Worm (Caenorhabditis elegans) whole organism, dauer: ENCODE measurements around the gene K01D12.9.

Experiments used
- unc-62 ChIP-seq: sonication (generic microtip); optimal IDR thresholded peaks from 2 replicates; lab custom pipeline; 2017; ENCODE audit warnings: missing biosample characterization, missing genetic modification reagents, missing genetic modification characterization

Gene K01D12.9

ce11 chrV:12404544-12404943 is at the start of gene K01D12.9:
Gene K01D12.9 (minus strand): TSS chrV:12404644.
- no peak for TF ChIP-seq unc-62

- no peak for TF ChIP-seq unc-62
Measured at ce11 chrV:12450441-12450840, 46.0 kb upstream of the K01D12.9 start, which contains the start of gene F28C1.1. Gene F28C1.1 (plus strand): TSS chrV:12450805.

- no peak for TF ChIP-seq unc-62
Measured at ce11 chrV:12449902-12450301, 45.5 kb upstream of the K01D12.9 start, which contains the start of gene C54D10.10. Gene C54D10.10 (minus strand): TSS chrV:12450002.

- TF ChIP-seq unc-62 = no peak
Measured at ce11 chrV:12446895-12447294, 42.5 kb upstream of the K01D12.9 start, which contains the start of the genes pals-38 and C54D10.9. Gene pals-38 (minus strand): TSS chrV:12446995. Gene C54D10.9 (plus strand): TSS chrV:12447153.

ce11 chrV:12443754-12444153 is 39.3 kb upstream of the K01D12.9 start, which contains the start of gene pals-39:
Gene pals-39 (minus strand): TSS chrV:12443854.
- TF ChIP-seq unc-62 = no peak

- no peak for TF ChIP-seq unc-62
Measured at ce11 chrV:12441420-12441819, 37.0 kb upstream of the K01D12.9 start, which contains the start of gene pals-37. Gene pals-37 (minus strand): TSS chrV:12441520.

ce11 chrV:12433717-12434116 is 29.3 kb upstream of the K01D12.9 start, which contains the start of gene srh-25:
Gene srh-25 (minus strand): TSS chrV:12433817.
- TF ChIP-seq unc-62 = no peak

ce11 chrV:12433105-12433504 is 28.7 kb upstream of the K01D12.9 start:
- TF ChIP-seq unc-62 = no peak

- TF ChIP-seq unc-62 = no peak
Measured at ce11 chrV:12432111-12432510, 27.7 kb upstream of the K01D12.9 start, which contains the start of gene C54D10.13. Gene C54D10.13 (minus strand): TSS chrV:12432289.

ce11 chrV:12429039-12429438 is 24.6 kb upstream of the K01D12.9 start, which contains the start of gene C54D10.5:
Gene C54D10.5 (plus strand): TSS chrV:12429339.
- no peak for TF ChIP-seq unc-62

- no peak for TF ChIP-seq unc-62
Measured at ce11 chrV:12427826-12428225, 23.4 kb upstream of the K01D12.9 start.

ce11 chrV:12421360-12421759 is 16.9 kb upstream of the K01D12.9 start:
- TF ChIP-seq unc-62 = no peak

- no peak for TF ChIP-seq unc-62
Measured at ce11 chrV:12420843-12421242, 16.4 kb upstream of the K01D12.9 start, which contains the start of gene C54D10.4. Gene C54D10.4 (minus strand): TSS chrV:12420943.

- no peak for TF ChIP-seq unc-62
Measured at ce11 chrV:12418292-12418691, 13.8 kb upstream of the K01D12.9 start, which contains the start of gene C54D10.3. Gene C54D10.3 (plus strand): TSS chrV:12418592.

- TF ChIP-seq unc-62 = no peak
Measured at ce11 chrV:12417277-12417676, 12.8 kb upstream of the K01D12.9 start, which contains the start of gene cdr-3. Gene cdr-3 (minus strand): TSS chrV:12417377.

- no peak for TF ChIP-seq unc-62
Measured at ce11 chrV:12415656-12416055, 11.2 kb upstream of the K01D12.9 start, which contains the start of gene cdr-2. Gene cdr-2 (minus strand): TSS chrV:12415709.

- no peak for TF ChIP-seq unc-62
Measured at ce11 chrV:12414362-12414761, 9.9 kb upstream of the K01D12.9 start.

ce11 chrV:12413651-12414114 is 9.2 kb upstream of the K01D12.9 start, which contains the start of gene cdr-6:
Gene cdr-6 (minus strand): TSS chrV:12413701.
- no peak for TF ChIP-seq unc-62
